Fruit fly (Drosophila melanogaster) whole organism, embryonic: ENCODE data around the gene puc.

ENCODE experiments used
- Ada2b ChIP-seq: fragments of 200-800 bp; sonication (Bioruptor generic); IDR thresholded peaks from 2 replicates; pipeline ENCODE4 v1.3.6; 2022; ENCODE audit warnings: missing biosample characterization, missing genetic modification characterization
- Awh ChIP-seq: fragments of 200-800 bp; sonication (Bioruptor generic); IDR thresholded peaks from 2 replicates; pipeline ENCODE4, ENCODE4 v1.3.6; 2022; ENCODE audit warnings: missing biosample characterization, missing genetic modification characterization
- CG10431 ChIP-seq: fragments of 200-800 bp; sonication (Bioruptor generic); optimal IDR thresholded peaks from 3 replicates; lab custom pipeline; 2018; ENCODE audit warnings: missing biosample characterization, mild to moderate bottlenecking, missing genetic modification characterization
- CG10654 ChIP-seq: fragments of 200-800 bp; sonication (Bioruptor generic); optimal IDR thresholded peaks from 2 replicates; lab custom pipeline; 2016; ENCODE audit warnings: missing biosample characterization, missing genetic modification characterization
- CG11456 ChIP-seq: fragments of 200-800 bp; sonication (Bioruptor generic); IDR thresholded peaks from 3 replicates; pipeline ENCODE4 v1.3.6; 2022; ENCODE audit warnings: missing biosample characterization, missing genetic modification characterization
- CG13775 ChIP-seq: fragments of 200-800 bp; sonication (Bioruptor generic); optimal IDR thresholded peaks from 3 replicates; lab custom pipeline; 2017; ENCODE audit warnings: missing biosample characterization, mild to moderate bottlenecking, missing genetic modification characterization
- CG14050 ChIP-seq: fragments of 200-800 bp; sonication (Bioruptor generic); IDR thresholded peaks from 3 replicates; pipeline ENCODE4 v1.3.6; 2022; ENCODE audit warnings: missing biosample characterization, missing genetic modification characterization
- CG15696 ChIP-seq: fragments of 200-800 bp; sonication (Bioruptor generic); optimal IDR thresholded peaks from 2 replicates; lab custom pipeline; 2019; ENCODE audit warnings: missing biosample characterization, mild to moderate bottlenecking, missing genetic modification characterization, moderate library complexity
- CG16863 ChIP-seq: fragments of 200-800 bp; sonication (Bioruptor generic); optimal IDR thresholded peaks from 3 replicates; lab custom pipeline; 2016; ENCODE audit warnings: missing biosample characterization, missing genetic modification characterization
- CG1832 ChIP-seq: fragments of 200-800 bp; sonication (Bioruptor generic); optimal IDR thresholded peaks from 2 replicates; lab custom pipeline; 2017; ENCODE audit warnings: missing biosample characterization, mild to moderate bottlenecking, missing genetic modification characterization, inconsistent platforms
- CG2120 ChIP-seq: fragments of 200-800 bp; sonication (Bioruptor generic); optimal IDR thresholded peaks from 3 replicates; lab custom pipeline; 2016; ENCODE audit warnings: missing biosample characterization, missing genetic modification characterization
- CG2199 ChIP-seq: fragments of 200-800 bp; sonication (Bioruptor generic); IDR thresholded peaks from 3 replicates; pipeline ENCODE4 v1.3.6; 2022; ENCODE audit warnings: missing biosample characterization, missing genetic modification characterization
- CG33213 ChIP-seq: fragments of 200-800 bp; sonication (Bioruptor generic); optimal IDR thresholded peaks from 3 replicates; lab custom pipeline; 2016; ENCODE audit warnings: missing biosample characterization, missing genetic modification characterization
- CG3726 ChIP-seq: fragments of 200-800 bp; sonication (Bioruptor generic); IDR thresholded peaks from 3 replicates; pipeline ENCODE4, ENCODE4 v1.3.6; 2022; ENCODE audit warnings: missing biosample characterization, missing genetic modification characterization
- CG3995 ChIP-seq: fragments of 200-800 bp; sonication (Bioruptor generic); optimal IDR thresholded peaks from 3 replicates; lab custom pipeline; 2016; ENCODE audit warnings: missing biosample characterization, missing genetic modification characterization
- CG4404 ChIP-seq: fragments of 200-800 bp; sonication (Bioruptor generic); IDR thresholded peaks from 2 replicates; pipeline ENCODE4 v1.3.6; 2022; ENCODE audit warnings: missing biosample characterization, missing genetic modification characterization
- CG6654 ChIP-seq: fragments of 200-800 bp; sonication (Bioruptor generic); optimal IDR thresholded peaks from 2 replicates; lab custom pipeline; 2017; ENCODE audit warnings: missing biosample characterization, mild to moderate bottlenecking, missing genetic modification characterization
- CG7357 ChIP-seq: fragments of 200-800 bp; sonication (Bioruptor generic); IDR thresholded peaks from 3 replicates; pipeline ENCODE4 v1.3.6; 2022; ENCODE audit warnings: missing biosample characterization, missing genetic modification characterization
- CG7839 ChIP-seq: fragments of 200-800 bp; sonication (Bioruptor generic); optimal IDR thresholded peaks from 3 replicates; lab custom pipeline; 2018; ENCODE audit warnings: missing biosample characterization, mild to moderate bottlenecking, missing genetic modification characterization, moderate library complexity
- CG8290 ChIP-seq, 3 experiments: fragments of 200-800 bp; sonication (Bioruptor generic); optimal IDR thresholded peaks; 2 replicates each; lab custom pipeline; 2016 to 2019; ENCODE audit warnings: missing biosample characterization in 3 of 3, missing genetic modification characterization in 3 of 3, mild to moderate bottlenecking in 2 of 3, moderate library complexity in 1 of 3
- CTCF ChIP-seq: fragments of 200-800 bp; sonication (Bioruptor generic); optimal IDR thresholded peaks from 2 replicates; lab custom pipeline; 2017; ENCODE audit warnings: missing biosample characterization, mild to moderate bottlenecking, missing genetic modification characterization, moderate library complexity
- Camta ChIP-seq: fragments of 200-800 bp; sonication (Bioruptor generic); optimal IDR thresholded peaks from 2 replicates; lab custom pipeline; 2016; ENCODE audit warnings: missing biosample characterization, missing genetic modification characterization
- D ChIP-seq, 2 experiments: fragments of 200-800 bp in 1 of 2; fragments of >200 bp in 1 of 2; sonication (Bioruptor generic) in 1 of 2; optimal IDR thresholded peaks; 2 replicates in 1 of 2; 3 replicates in 1 of 2; lab custom pipeline; 2017; ENCODE audit warnings: mild to moderate bottlenecking in 1 of 2, missing biosample characterization in 1 of 2, missing genetic modification characterization in 1 of 2, missing genetic modification reagents in 1 of 2
- Dip2 ChIP-seq: fragments of 200-800 bp; sonication (Bioruptor generic); IDR thresholded peaks from 2 replicates; pipeline ENCODE4 v1.3.6; 2022; ENCODE audit warnings: missing biosample characterization, missing genetic modification characterization
- Dll ChIP-seq: fragments of 200-800 bp; sonication (Bioruptor generic); IDR thresholded peaks from 4 replicates; pipeline ENCODE4 v1.3.6; 2022; ENCODE audit warnings: missing biosample characterization, missing genetic modification characterization; ENCODE audit not compliant: partially characterized antibody
- Eip74EF ChIP-seq, 2 experiments: fragments of 200-800 bp in 1 of 2; fragments of >200 bp in 1 of 2; sonication (Bioruptor generic) in 1 of 2; optimal IDR thresholded peaks; 2 replicates each; lab custom pipeline; 2017 to 2019; ENCODE audit warnings: missing biosample characterization in 2 of 2, missing genetic modification characterization in 2 of 2, mild to moderate bottlenecking in 1 of 2, moderate library complexity in 1 of 2
- Gug ChIP-seq: fragments of 200-800 bp; sonication (Bioruptor generic); IDR thresholded peaks from 4 replicates; pipeline ENCODE4 v1.3.6; 2022; ENCODE audit warnings: missing biosample characterization, missing genetic modification characterization
- HLH3B ChIP-seq: fragments of 200-800 bp; sonication (Bioruptor generic); IDR thresholded peaks from 2 replicates; pipeline ENCODE4 v1.3.6; 2022; ENCODE audit warnings: missing biosample characterization, missing genetic modification characterization
- HLHmδ ChIP-seq: fragments of 200-800 bp; sonication (Bioruptor generic); optimal IDR thresholded peaks from 2 replicates; lab custom pipeline; 2018; ENCODE audit warnings: missing biosample characterization, mild to moderate bottlenecking, missing genetic modification characterization, moderate library complexity
- Kr ChIP-seq: fragments of 200-800 bp; sonication (Bioruptor generic); optimal IDR thresholded peaks from 2 replicates; lab custom pipeline; 2017; ENCODE audit warnings: missing biosample characterization, mild to moderate bottlenecking, missing genetic modification characterization
- Mad ChIP-seq: fragments of 200-800 bp; sonication (Bioruptor generic); optimal IDR thresholded peaks from 2 replicates; lab custom pipeline; 2016; ENCODE audit warnings: missing biosample characterization, missing genetic modification characterization
- Meics ChIP-seq: fragments of 200-800 bp; sonication (Bioruptor generic); optimal IDR thresholded peaks from 2 replicates; lab custom pipeline; 2017; ENCODE audit warnings: missing biosample characterization, mild to moderate bottlenecking, missing genetic modification characterization
- Nf-YB ChIP-seq: fragments of 200-800 bp; sonication (Bioruptor generic); optimal IDR thresholded peaks from 3 replicates; lab custom pipeline; 2019; ENCODE audit warnings: missing biosample characterization, mild to moderate bottlenecking, missing genetic modification characterization, moderate library complexity
- Opbp ChIP-seq: fragments of 200-800 bp; sonication (Bioruptor generic); IDR thresholded peaks from 3 replicates; pipeline ENCODE4 v1.3.6; 2022; ENCODE audit warnings: missing biosample characterization, missing genetic modification characterization; ENCODE audit not compliant: partially characterized antibody
- ab ChIP-seq: fragments of 200-800 bp; sonication (Bioruptor generic); optimal IDR thresholded peaks from 2 replicates; lab custom pipeline; 2016; ENCODE audit warnings: missing biosample characterization, missing genetic modification characterization
- bigmax ChIP-seq: fragments of 200-800 bp; sonication (Bioruptor generic); optimal IDR thresholded peaks from 2 replicates; lab custom pipeline; 2018; ENCODE audit warnings: missing biosample characterization, mild to moderate bottlenecking, missing genetic modification characterization
- chm ChIP-seq: fragments of 200-800 bp; sonication (Bioruptor generic); IDR thresholded peaks from 2 replicates; pipeline ENCODE4 v1.3.6; 2022; ENCODE audit warnings: missing biosample characterization, missing genetic modification characterization
- crol ChIP-seq: fragments of 200-800 bp; sonication (Bioruptor generic); IDR thresholded peaks from 2 replicates; pipeline ENCODE4 v1.3.6; 2022; ENCODE audit warnings: missing biosample characterization, missing genetic modification characterization
- dimm ChIP-seq: fragments of 200-800 bp; sonication (Bioruptor generic); IDR thresholded peaks from 2 replicates; pipeline ENCODE4 v1.3.6; 2022; ENCODE audit warnings: missing biosample characterization, missing genetic modification characterization
- fd64A ChIP-seq: fragments of 200-800 bp; sonication (Bioruptor generic); optimal IDR thresholded peaks from 3 replicates; lab custom pipeline; 2018; ENCODE audit warnings: missing biosample characterization, mild to moderate bottlenecking, missing genetic modification characterization
- grau ChIP-seq: fragments of 200-800 bp; optimal IDR thresholded peaks from 3 replicates; lab custom pipeline; 2019; ENCODE audit warnings: missing biosample characterization, mild to moderate bottlenecking, missing genetic modification characterization, moderate library complexity
- lola ChIP-seq, 3 experiments: fragments of >200 bp in 2 of 3; fragments of 200-800 bp in 1 of 3; sonication (Bioruptor generic) in 1 of 3; optimal IDR thresholded peaks; 2 replicates each; lab custom pipeline; 2017 to 2019; ENCODE audit warnings: missing biosample characterization in 3 of 3, missing genetic modification characterization in 3 of 3, mild to moderate bottlenecking in 1 of 3, moderate library complexity in 1 of 3
- nmo ChIP-seq: fragments of 200-800 bp; sonication (Bioruptor generic); optimal IDR thresholded peaks from 2 replicates; lab custom pipeline; 2018; ENCODE audit warnings: missing biosample characterization, mild to moderate bottlenecking, missing genetic modification characterization, moderate library complexity
- odd ChIP-seq: fragments of 200-800 bp; sonication (Bioruptor generic); optimal IDR thresholded peaks from 2 replicates; lab custom pipeline; 2017; ENCODE audit warnings: missing biosample characterization, mild to moderate bottlenecking, missing genetic modification characterization
- rib ChIP-seq: fragments of 200-800 bp; sonication (Bioruptor generic); IDR thresholded peaks from 2 replicates; pipeline ENCODE4 v1.3.6; 2022; ENCODE audit warnings: missing biosample characterization, missing genetic modification characterization
- salm ChIP-seq: fragments of 200-800 bp; sonication (Bioruptor generic); optimal IDR thresholded peaks from 2 replicates; lab custom pipeline; 2018; ENCODE audit warnings: missing biosample characterization, mild to moderate bottlenecking, missing genetic modification characterization
- sr ChIP-seq: fragments of 200-800 bp; sonication (Bioruptor generic); IDR thresholded peaks from 3 replicates; pipeline ENCODE4 v1.3.6; 2022; ENCODE audit warnings: missing biosample characterization, missing genetic modification characterization
- stwl ChIP-seq: fragments of 200-800 bp; sonication (Bioruptor generic); optimal IDR thresholded peaks from 3 replicates; lab custom pipeline; 2018; ENCODE audit warnings: missing biosample characterization, mild to moderate bottlenecking, missing genetic modification characterization, moderate library complexity
- tap ChIP-seq: fragments of 200-800 bp; optimal IDR thresholded peaks from 3 replicates; lab custom pipeline; 2019; ENCODE audit warnings: missing biosample characterization, mild to moderate bottlenecking, missing genetic modification characterization, moderate library complexity
- zen ChIP-seq: fragments of 200-800 bp; sonication (Bioruptor generic); optimal IDR thresholded peaks from 3 replicates; lab custom pipeline; 2018; ENCODE audit warnings: missing biosample characterization, mild to moderate bottlenecking, missing genetic modification characterization, moderate library complexity

The puc gene

DNA sequence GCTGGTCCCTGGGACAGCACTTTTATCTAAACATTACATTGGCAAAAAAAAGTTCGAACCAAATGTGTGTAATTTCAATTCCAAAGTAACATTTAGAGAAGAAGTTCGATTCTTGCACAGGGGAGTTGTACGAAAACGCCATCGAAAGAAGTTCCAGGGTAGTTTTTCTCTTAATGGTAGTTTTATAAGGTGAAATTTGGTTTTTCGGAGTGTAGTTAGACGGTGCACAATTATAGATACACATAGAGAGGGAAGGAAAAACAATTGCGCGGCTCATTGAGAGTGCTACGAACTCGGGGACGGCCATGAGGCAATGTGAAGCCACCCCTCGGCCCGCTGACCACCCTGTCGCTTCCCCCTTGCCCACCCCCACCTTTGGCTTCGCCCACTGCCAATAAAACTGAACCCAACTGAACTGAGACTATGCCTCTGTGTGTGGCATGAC is 5.1 kb downstream of the puc start (continued):
- TF ChIP-seq nmo (peak; percentile 58), CG15696 (peak; percentile 19), Dip2 (GFP tag; lab: Robert Waterston, UW) (no peak), Mad (GFP tag; lab: Kevin White, UChicago) (peak; percentile 53), CG7839 (tag; lab: Kevin White, UChicago) (peak; percentile 70), CG33213 (no peak), CG2120 (peak; percentile 71), Eip74EF (GFP tag; optimal IDR thresholded peaks at IDR 0.05; lab: Kevin White, UChicago) (peak in 1 of 2 experiments; percentile 20), odd (peak; percentile 53), grau (tag; lab: Kevin White, UChicago) (peak; percentile 65), Dll (GFP tag; lab: Robert Waterston, UW) (no peak), HLHmδ (GFP tag; lab: Kevin White, UChicago) (no peak), CG13775 (GFP tag; lab: Kevin White, UChicago) (peak; percentile 57), CG10431 (GFP tag; lab: Kevin White, UChicago) (no peak), CG14050 (GFP tag; lab: Robert Waterston, UW) (peak; percentile 57; the same call in 2 of the 3 replicates), bigmax (GFP tag; lab: Kevin White, UChicago) (no peak), crol (peak; percentile 97), CG11456 (GFP tag; lab: Robert Waterston, UW) (0 out of 3 replicates have a peak, but pooled peaks have one; percentile 49), stwl (tag; lab: Kevin White, UChicago) (no peak), CG7357 (GFP tag; lab: Robert Waterston, UW) (peak; percentile 59; the same call in 2 of the 3 replicates), Meics (peak; percentile 69), fd64A (no peak), tap (tag; lab: Kevin White, UChicago) (peak; percentile 46), CG16863 (GFP tag; lab: Kevin White, UChicago) (peak; percentile 61), Ada2b (GFP tag; lab: Robert Waterston, UW) (peak; percentile 63), lola (GFP tag; optimal IDR thresholded peaks at IDR 0.05; lab: Kevin White, UChicago) (peak in 1 of 3 experiments; percentile 50), Opbp (GFP tag; lab: Robert Waterston, UW) (no peak), chm (GFP tag; lab: Robert Waterston, UW) (peak; percentile 62), dimm (no peak), CG2199 (GFP tag; lab: Robert Waterston, UW) (no peak), ab (GFP tag; lab: Kevin White, UChicago) (peak; percentile 36), Kr (no peak), CTCF (GFP tag; lab: Kevin White, UChicago) (no peak), zen (no peak), CG6654 (GFP tag; lab: Kevin White, UChicago) (peak; percentile 19), CG4404 (GFP tag; lab: Robert Waterston, UW) (0 out of 2 replicates have a peak, but pooled peaks have one; percentile 12), CG10654 (GFP tag; lab: Kevin White, UChicago) (peak; percentile 3), HLH3B (peak; percentile 63), CG1832 (GFP tag; lab: Kevin White, UChicago) (no peak), sr (peak; percentile 95), salm (tag; lab: Kevin White, UChicago) (no peak), CG8290 (GFP tag; optimal IDR thresholded peaks at IDR 0.05; lab: Kevin White, UChicago) (peak; percentile 2), CG8290 (tag; optimal IDR thresholded peaks at IDR 0.05; lab: Kevin White, UChicago) (peak in 1 of 2 experiments; percentile 56), D (optimal IDR thresholded peaks at IDR 0.05; lab: Kevin White, UChicago) (no peak), D (GFP tag; optimal IDR thresholded peaks at IDR 0.05; lab: Kevin White, UChicago) (peak; percentile 74), CG3726 (no peak), Camta (GFP tag; lab: Kevin White, UChicago) (peak; percentile 47), rib (GFP tag; lab: Robert Waterston, UW) (no peak), CG3995 (no peak), Awh (GFP tag; lab: Robert Waterston, UW) (peak; percentile 69), Gug (GFP tag; lab: Robert Waterston, UW) (peak; percentile 27; the same call in 2 of the 4 replicates), Nf-YB (GFP tag; lab: Kevin White, UChicago) (peak; percentile 17)
